Worm (Caenorhabditis elegans) whole organism, L4 larva: ENCODE measurements around the gene W07G1.1.

Experiments
- D1046.2 ChIP-seq: fragments of 200-800 bp; sonication (Bioruptor generic); IDR thresholded peaks from 2 replicates; pipeline ENCODE4 v1.3.6; 2022; ENCODE audit warnings: missing genetic modification characterization, missing compliant biosample characterization
- Y5F2A.4 ChIP-seq: fragments of 200-800 bp; sonication (Bioruptor generic); optimal IDR thresholded peaks from 2 replicates; lab custom pipeline; 2018; ENCODE audit warnings: mild to moderate bottlenecking, missing genetic modification characterization, missing compliant biosample characterization
- Y75B8A.6 ChIP-seq: fragments of 200-800 bp; sonication (Bioruptor generic); IDR thresholded peaks from 2 replicates; pipeline ENCODE4 v1.3.6; 2022; ENCODE audit warnings: missing genetic modification reagents, missing genetic modification characterization, missing compliant biosample characterization
- ZK546.5 ChIP-seq, 2 experiments: sonication (generic microtip); optimal IDR thresholded peaks; 2 replicates each; lab custom pipeline; 2017; ENCODE audit warnings: missing biosample characterization in 2 of 2, missing genetic modification characterization in 2 of 2
- aha-1 ChIP-seq: fragments of 150-350 bp; peaks from one replicate; lab custom pipeline; 2014; ENCODE audit warnings: missing biosample characterization, missing genetic modification characterization
- ceh-32 ChIP-seq: sonication (generic microtip); optimal IDR thresholded peaks from 2 replicates; lab custom pipeline; 2016; ENCODE audit warnings: mild to moderate bottlenecking, missing genetic modification characterization, missing compliant biosample characterization; ENCODE audit not compliant: poor library complexity
- ces-1 ChIP-seq: fragments of 150-350 bp; sonication (generic microtip); optimal IDR thresholded peaks from 4 replicates; lab custom pipeline; 2014; ENCODE audit warnings: missing biosample characterization, missing genetic modification reagents, missing genetic modification characterization
- daf-16 ChIP-seq, 3 experiments: sonication (generic microtip); optimal IDR thresholded peaks; 2 replicates each; lab custom pipeline; 2016 to 2017; ENCODE audit warnings: missing genetic modification characterization in 3 of 3, missing genetic modification reagents in 3 of 3, mild to moderate bottlenecking in 2 of 3, missing compliant biosample characterization in 2 of 3, missing biosample characterization in 1 of 3, moderate library complexity in 1 of 3
- daf-19 ChIP-seq: fragments of 200-800 bp; sonication (Bioruptor generic); conservative IDR thresholded peaks from 2 replicates; pipeline ENCODE4 v1.3.6; 2022; ENCODE audit warnings: missing genetic modification characterization, missing compliant biosample characterization
- dmd-6 ChIP-seq: fragments of 200-800 bp; sonication (Bioruptor generic); IDR thresholded peaks from 2 replicates; pipeline ENCODE4 v1.3.6; 2022; ENCODE audit warnings: missing genetic modification reagents, missing genetic modification characterization, missing compliant biosample characterization
- egl-27 ChIP-seq: sonication (generic microtip); optimal IDR thresholded peaks from 3 replicates; lab custom pipeline; 2017; ENCODE audit warnings: missing biosample characterization, missing genetic modification reagents, missing genetic modification characterization
- jun-1 ChIP-seq: fragments of 150-350 bp; optimal IDR thresholded peaks from 2 replicates; lab custom pipeline; 2014; ENCODE audit warnings: missing biosample characterization, missing genetic modification reagents, missing genetic modification characterization
- lim-7 ChIP-seq: fragments of 200-800 bp; sonication (Bioruptor generic); IDR thresholded peaks from 2 replicates; pipeline ENCODE4 v1.3.6; 2022; ENCODE audit warnings: missing genetic modification characterization, missing compliant biosample characterization
- lin-15B ChIP-seq: fragments of 150-350 bp; sonication (generic microtip); optimal IDR thresholded peaks from 3 replicates; lab custom pipeline; 2014; ENCODE audit warnings: missing biosample characterization, missing genetic modification characterization
- lin-38 ChIP-seq: fragments of 200-800 bp; sonication (Bioruptor generic); IDR thresholded peaks from 2 replicates; pipeline ENCODE4 v1.3.6; 2022; ENCODE audit warnings: missing genetic modification reagents, missing genetic modification characterization, missing compliant biosample characterization
- lsy-2 ChIP-seq, 2 experiments: fragments of 150-350 bp in 1 of 2; sonication (generic microtip) in 1 of 2; optimal IDR thresholded peaks; 2 replicates each; lab custom pipeline; 2014 to 2017; ENCODE audit warnings: missing biosample characterization in 2 of 2, missing genetic modification characterization in 2 of 2
- madf-5 ChIP-seq, 2 experiments: fragments of 200-800 bp; sonication (Bioruptor generic); IDR thresholded peaks; 2 replicates each; pipeline ENCODE4 v1.3.6; 2022; ENCODE audit warnings: missing compliant biosample characterization in 2 of 2, missing genetic modification characterization in 2 of 2
- mdt-29 ChIP-seq: fragments of 200-800 bp; sonication (Bioruptor generic); IDR thresholded peaks from 2 replicates; pipeline ENCODE4 v1.3.6; 2022; ENCODE audit warnings: missing genetic modification reagents, missing genetic modification characterization, missing compliant biosample characterization
- mes-2 ChIP-seq: sonication (generic microtip); optimal IDR thresholded peaks from 2 replicates; lab custom pipeline; 2016; ENCODE audit warnings: missing genotype, mild to moderate bottlenecking, missing genetic modification characterization, missing compliant biosample characterization; ENCODE audit not compliant: poor library complexity, severe bottlenecking
- nhr-11 ChIP-seq: fragments of 150-350 bp; optimal IDR thresholded peaks from 2 replicates; lab custom pipeline; 2014; ENCODE audit warnings: missing biosample characterization, missing genetic modification characterization
- nhr-28 ChIP-seq: fragments of 150-350 bp; optimal IDR thresholded peaks from 2 replicates; lab custom pipeline; 2014; ENCODE audit warnings: missing biosample characterization, missing genetic modification characterization
- nhr-6 ChIP-seq: fragments of 150-350 bp; optimal IDR thresholded peaks from 2 replicates; lab custom pipeline; 2014; ENCODE audit warnings: missing biosample characterization, missing genetic modification characterization
- pqm-1 ChIP-seq: sonication (generic microtip); optimal IDR thresholded peaks from 2 replicates; lab custom pipeline; 2017; ENCODE audit warnings: missing biosample characterization, missing genetic modification characterization
- saeg-2 ChIP-seq: fragments of 200-800 bp; sonication (Bioruptor generic); IDR thresholded peaks from 2 replicates; pipeline ENCODE4 v1.3.6; 2022; ENCODE audit warnings: missing genetic modification reagents, missing genetic modification characterization, missing compliant biosample characterization
- set-16 ChIP-seq: fragments of 200-800 bp; sonication (Bioruptor generic); IDR thresholded peaks from 2 replicates; pipeline ENCODE4 v1.3.6; 2022; ENCODE audit warnings: missing genetic modification reagents, missing genetic modification characterization, missing compliant biosample characterization
- skn-1 ChIP-seq: fragments of 150-350 bp; optimal IDR thresholded peaks from 2 replicates; lab custom pipeline; 2014; ENCODE audit warnings: missing biosample characterization, missing genetic modification characterization
- snpc-4 ChIP-seq: fragments of 150-350 bp; optimal IDR thresholded peaks from 2 replicates; lab custom pipeline; 2014; ENCODE audit warnings: missing biosample characterization, missing genetic modification characterization
- tra-1 ChIP-seq: fragments of 200-800 bp; sonication (Bioruptor generic); IDR thresholded peaks from 2 replicates; pipeline ENCODE4 v1.3.6; 2022; ENCODE audit warnings: missing genetic modification reagents, missing genetic modification characterization, missing compliant biosample characterization
- unc-62 ChIP-seq, 3 experiments: fragments of 150-350 bp in 1 of 3; sonication (generic microtip); optimal IDR thresholded peaks in 2 of 3; peaks in 1 of 3; 1 replicate in 1 of 3; 2 replicates in 2 of 3; lab custom pipeline; 2014 to 2017; ENCODE audit warnings: missing biosample characterization in 3 of 3, missing genetic modification characterization in 3 of 3, missing genetic modification reagents in 3 of 3, missing genotype in 1 of 3
- vab-7 ChIP-seq: fragments of 200-800 bp; sonication (Bioruptor generic); IDR thresholded peaks from 2 replicates; pipeline ENCODE4 v1.3.6; 2022; ENCODE audit warnings: missing genetic modification reagents, missing genetic modification characterization, missing compliant biosample characterization
- zag-1 ChIP-seq: fragments of 150-350 bp; optimal IDR thresholded peaks from 2 replicates; lab custom pipeline; 2014; ENCODE audit warnings: missing biosample characterization, missing genetic modification characterization
- zfp-2 ChIP-seq: sonication (generic microtip); optimal IDR thresholded peaks from 2 replicates; lab custom pipeline; 2016; ENCODE audit warnings: mild to moderate bottlenecking, missing genetic modification characterization, missing compliant biosample characterization
- zfp-3 ChIP-seq: fragments of 200-800 bp; sonication (Bioruptor generic); conservative IDR thresholded peaks from 2 replicates; pipeline ENCODE4 v1.3.6; 2022; ENCODE audit warnings: missing genetic modification reagents, missing genetic modification characterization, missing compliant biosample characterization

The W07G1.1 gene

DNA sequence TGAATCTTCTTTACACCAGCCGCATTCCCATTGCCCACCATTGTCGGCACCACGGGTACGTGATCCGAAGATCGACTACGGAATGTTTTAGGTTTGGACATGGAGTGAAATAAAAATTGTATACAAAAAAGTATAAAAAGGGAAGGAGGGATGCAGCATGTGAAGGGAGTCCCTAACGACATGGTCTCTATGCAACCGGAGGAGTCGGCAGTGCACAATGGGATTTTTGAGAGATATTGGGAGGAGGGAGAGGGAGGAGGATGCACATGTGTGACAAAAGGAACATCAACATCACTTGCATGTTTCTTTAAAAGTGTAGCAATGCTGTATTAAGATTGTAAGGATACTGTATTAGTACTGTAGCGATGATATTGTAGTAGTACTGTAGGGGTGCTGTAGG, at the start of gene W07G1.1:
Gene W07G1.1 (minus strand): TSS at position 101 of the 400 bp plus-strand sequence.
- peak in 1 of 2 experiments; percentile 15 for TF ChIP-seq unc-62 (GFP tag; optimal IDR thresholded peaks at IDR 0.05 in 1 of 2; lab: Kevin White, UChicago)
- no peak for TF ChIP-seq unc-62 (tag; optimal IDR thresholded peaks at IDR 0.05; lab: Kevin White, UChicago)
- TF ChIP-seq saeg-2: no peak
- TF ChIP-seq lin-15B: no peak

DNA sequence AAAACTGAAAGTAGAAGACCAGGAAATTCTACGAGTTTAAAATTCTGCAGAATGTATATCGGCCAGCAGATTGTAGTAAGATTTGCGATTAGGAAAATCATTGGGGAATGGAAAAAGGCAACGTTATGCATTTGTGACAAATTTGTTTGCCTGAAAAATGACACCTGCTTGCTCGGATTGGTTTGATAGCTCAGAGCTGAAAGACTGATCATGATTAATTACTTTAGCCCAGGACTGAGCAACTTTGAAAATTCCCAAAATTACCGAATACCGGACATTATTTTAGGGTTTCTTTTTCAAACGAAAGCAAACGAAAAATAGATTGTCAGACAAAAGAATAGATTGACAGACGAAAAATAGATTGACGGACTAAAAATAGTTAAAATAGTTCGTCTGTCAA, 45.1 kb upstream of the W07G1.1 start, which contains the start of gene sre-47:
Gene sre-47 (minus strand): TSS at position 101 of the 400 bp plus-strand sequence.
- TF ChIP-seq egl-27 (tag; lab: Kevin White, UChicago) (no peak), unc-62 (GFP tag; optimal IDR thresholded peaks at IDR 0.05 in 1 of 2; lab: Kevin White, UChicago) (peak in 1 of 2 experiments; percentile 30), unc-62 (tag; optimal IDR thresholded peaks at IDR 0.05; lab: Kevin White, UChicago) (no peak), ZK546.5 (tag; optimal IDR thresholded peaks at IDR 0.05; lab: Kevin White, UChicago) (no peak)

DNA sequence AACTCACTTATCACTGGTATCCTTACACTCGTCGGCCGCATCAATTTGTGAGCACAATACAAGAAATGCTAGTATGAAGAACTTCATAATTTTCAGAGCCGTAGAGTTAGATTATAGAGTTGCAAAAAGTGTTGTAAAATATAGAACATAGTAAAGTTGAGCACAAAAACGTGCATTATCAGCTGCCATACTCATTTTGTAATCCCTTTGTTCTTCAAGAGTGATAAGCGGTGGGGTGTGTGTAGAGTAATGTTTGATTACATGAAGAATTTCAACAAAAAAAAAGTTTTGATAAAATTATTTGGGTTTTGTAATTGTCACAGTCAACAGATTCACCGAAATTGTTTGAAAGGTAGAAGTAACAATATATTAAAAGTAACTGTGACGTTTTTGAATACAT, 43.5 kb upstream of the W07G1.1 start, which contains the start of the genes Y39G8B.13 and Y39G8B.10:
Gene Y39G8B.13 (minus strand): TSS at position 125 of the 400 bp plus-strand sequence.
Gene Y39G8B.10 (minus strand): TSS at position 193 of the 400 bp plus-strand sequence.
- TF ChIP-seq pqm-1 (tag; lab: Kevin White, UChicago): peak; percentile 87
- TF ChIP-seq nhr-28 (tag; lab: Kevin White, UChicago): peak; percentile 26
- no peak for TF ChIP-seq vab-7 (GFP tag; lab: Robert Waterston, UW)

DNA sequence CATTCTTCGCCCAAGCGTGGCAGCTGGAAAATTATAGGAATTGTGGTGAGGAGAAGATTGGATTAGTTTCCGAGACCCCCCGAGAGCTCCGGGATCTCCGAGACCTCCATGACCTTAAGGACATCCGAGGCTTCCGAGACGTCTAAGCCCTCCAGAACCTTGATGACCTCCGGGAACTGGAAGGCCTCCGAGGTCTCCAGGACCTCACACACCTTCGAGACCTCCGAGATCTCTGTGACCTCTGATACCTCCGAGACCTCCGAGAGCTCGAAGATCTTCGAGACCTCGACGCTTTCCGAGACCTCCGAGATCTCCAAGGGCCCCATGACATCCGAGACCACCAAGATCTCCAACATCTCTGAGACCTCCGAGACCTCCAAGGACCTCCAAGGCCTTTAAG, 42.8 kb upstream of the W07G1.1 start:
- TF ChIP-seq nhr-11 (tag; lab: Kevin White, UChicago) (no peak), tra-1 (no peak), lim-7 (GFP tag; lab: Robert Waterston, UW) (0 out of 2 replicates have a peak, but pooled peaks have one; percentile 60), set-16 (GFP tag; lab: Robert Waterston, UW) (peak; percentile 92), zfp-3 (GFP tag; lab: Robert Waterston, UW) (no peak), D1046.2 (GFP tag; lab: Robert Waterston, UW) (no peak), daf-19 (GFP tag; lab: Robert Waterston, UW) (no peak), lsy-2 (tag; optimal IDR thresholded peaks at IDR 0.05; lab: Kevin White, UChicago) (no peak), lin-15B (no peak), skn-1 (no peak), snpc-4 (tag; lab: Kevin White, UChicago) (no peak), zag-1 (no peak), jun-1 (tag; lab: Kevin White, UChicago) (no peak)

DNA sequence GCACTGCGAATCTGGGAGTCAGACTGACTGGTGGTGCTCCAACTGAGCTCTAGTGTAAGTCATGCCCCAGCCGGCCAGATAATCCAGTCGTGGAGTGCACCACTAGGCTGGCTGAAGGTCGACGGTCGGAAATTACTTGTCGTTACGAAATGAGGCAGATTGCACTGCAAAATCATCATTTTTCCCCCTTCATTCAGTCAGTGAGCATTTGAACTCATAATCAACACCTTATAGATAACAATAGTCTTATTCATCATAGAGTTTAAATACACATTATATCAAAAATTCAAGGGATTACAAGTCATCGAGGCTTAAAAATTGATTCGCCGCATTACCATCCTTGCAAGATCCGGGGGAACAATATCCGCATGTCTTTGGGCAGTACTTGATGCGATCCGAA, 42.4 kb upstream of the W07G1.1 start:
- TF ChIP-seq nhr-6 (no peak), aha-1 (tag; lab: Kevin White, UChicago) (no peak), mdt-29 (GFP tag; lab: Robert Waterston, UW) (no peak), daf-16 (GFP tag; optimal IDR thresholded peaks at IDR 0.05; lab: Kevin White, UChicago) (no peak), daf-16 (tag; optimal IDR thresholded peaks at IDR 0.05; lab: Kevin White, UChicago) (peak; percentile 9), Y5F2A.4 (GFP tag; lab: Kevin White, UChicago) (no peak), lin-38 (GFP tag; lab: Robert Waterston, UW) (no peak), madf-5 (GFP tag; IDR thresholded peaks at IDR 0.05; lab: Robert Waterston, UW) (no peak), mes-2 (no peak), unc-62 (GFP tag; optimal IDR thresholded peaks at IDR 0.05 in 1 of 2; lab: Kevin White, UChicago) (no peak), unc-62 (tag; optimal IDR thresholded peaks at IDR 0.05; lab: Kevin White, UChicago) (no peak), pqm-1 (tag; lab: Kevin White, UChicago) (peak; percentile 19), daf-19 (GFP tag; lab: Robert Waterston, UW) (no peak), ces-1 (GFP tag; lab: Kevin White, UChicago) (no peak), zfp-2 (tag; lab: Kevin White, UChicago) (no peak)

DNA sequence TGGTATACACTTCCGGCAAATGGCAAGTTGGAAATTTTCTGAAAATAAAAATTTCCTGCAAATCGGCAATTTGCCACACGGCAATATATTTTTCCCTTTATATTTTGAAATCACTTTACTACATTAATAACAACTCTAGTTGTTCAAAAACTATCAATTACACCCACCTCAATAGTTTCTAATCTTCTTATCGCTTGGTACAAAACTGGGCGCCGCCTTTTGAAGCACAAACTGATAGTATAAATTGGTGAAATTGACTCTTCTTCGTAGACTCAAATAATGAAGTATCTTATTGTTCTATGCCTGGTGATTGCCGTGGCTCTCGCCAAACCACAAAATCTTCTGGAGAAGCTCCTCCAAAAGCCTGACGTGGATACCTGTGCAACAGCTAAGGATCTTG, 41.7 kb upstream of the W07G1.1 start, which contains the start of gene Y39G8B.9:
Gene Y39G8B.9 (plus strand): TSS at position 269 of the 400 bp plus-strand sequence.
- TF ChIP-seq nhr-28 (tag; lab: Kevin White, UChicago): peak; percentile 48
- TF ChIP-seq dmd-6 (GFP tag; lab: Robert Waterston, UW): peak; percentile 41; the same call in 1 of the 2 replicates
- no peak for TF ChIP-seq daf-16 (GFP tag; optimal IDR thresholded peaks at IDR 0.05; lab: Kevin White, UChicago)
- TF ChIP-seq daf-16 (tag; optimal IDR thresholded peaks at IDR 0.05; lab: Kevin White, UChicago): peak; percentile 7
- TF ChIP-seq pqm-1 (tag; lab: Kevin White, UChicago): peak; percentile 68
- no peak for TF ChIP-seq ceh-32
- no peak for TF ChIP-seq Y75B8A.6 (GFP tag; lab: Robert Waterston, UW)
